Worm (Caenorhabditis elegans) whole organism, young adult: ENCODE results near the gene tbcc-1.

Experiments
- F37B4.10 ChIP-seq: fragments of 200-800 bp; sonication (Bioruptor generic); IDR thresholded peaks from 2 replicates; pipeline ENCODE4 v1.3.6; 2022; ENCODE audit warnings: missing genetic modification characterization, missing compliant biosample characterization
- hmg-1.2 ChIP-seq: fragments of 200-800 bp; sonication (Bioruptor generic); IDR thresholded peaks from 2 replicates; pipeline ENCODE4 v1.3.6; 2022; ENCODE audit warnings: missing genetic modification reagents, missing genetic modification characterization, missing compliant biosample characterization

ce11 chrIII:2787979-2788491 is at the start of gene tbcc-1:
- TF ChIP-seq F37B4.10 (no peak), hmg-1.2 (GFP tag; lab: Robert Waterston, UW) (no peak)
